Fruit fly (Drosophila melanogaster): ENCODE results near the gene Hr78.

The Hr78 gene

dm6 chr3L:21515823-21516715 is 18.8 kb upstream of the Hr78 start, which contains the start of the genes SAK and Cdk12:
Gene SAK, minus strand, starts transcription at chr3L:21515887.
Gene Cdk12, plus strand, starts transcription at chr3L:21516306.
- peak; percentile 86 for TF ChIP-seq noc (tag; optimal IDR thresholded peaks at IDR 0.05)

- TF ChIP-seq noc (tag; optimal IDR thresholded peaks at IDR 0.05): no peak
Measured at dm6 chr3L:21509488-21510122, 12.3 kb upstream of the Hr78 start.

dm6 chr3L:21508621-21509020 is 11.3 kb upstream of the Hr78 start:
- no peak for TF ChIP-seq noc (tag; optimal IDR thresholded peaks at IDR 0.05)

dm6 chr3L:21507955-21508354 is 10.7 kb upstream of the Hr78 start:
- no peak for TF ChIP-seq noc (tag; optimal IDR thresholded peaks at IDR 0.05)

dm6 chr3L:21507354-21507928 is 10.1 kb upstream of the Hr78 start, which contains the start of the genes Glg1 and M6:
Gene Glg1, minus strand, starts transcription at chr3L:21507538.
Gene M6, plus strand, starts transcription at chr3L:21507852.
- peak; percentile 56 for TF ChIP-seq noc (tag; optimal IDR thresholded peaks at IDR 0.05)

- peak; percentile 58 for TF ChIP-seq noc (tag; optimal IDR thresholded peaks at IDR 0.05)
Measured at dm6 chr3L:21501928-21502327, 4.6 kb upstream of the Hr78 start.

- TF ChIP-seq noc (tag; optimal IDR thresholded peaks at IDR 0.05): no peak
Measured at dm6 chr3L:21501172-21501571, 3.9 kb upstream of the Hr78 start, which contains the start of gene Est-Q. Gene Est-Q, plus strand, starts transcription at chr3L:21501421.

- TF ChIP-seq noc (tag; optimal IDR thresholded peaks at IDR 0.05): no peak
Measured at dm6 chr3L:21496502-21496864, 811 bp downstream of the Hr78 start.

dm6 chr3L:21492723-21493316 is 4.5 kb downstream of the Hr78 start, which contains the start of the genes CG7202 and CG7519:
Gene CG7202, minus strand, starts transcription at chr3L:21492773.
Gene CG7519, plus strand, starts transcription at chr3L:21493083.
- no peak for TF ChIP-seq noc (tag; optimal IDR thresholded peaks at IDR 0.05)

dm6 chr3L:21490486-21490885 is 6.8 kb downstream of the Hr78 start, which contains the start of gene Neu2:
Gene Neu2, minus strand, starts transcription at chr3L:21490586.
- TF ChIP-seq noc (tag; optimal IDR thresholded peaks at IDR 0.05): no peak

dm6 chr3L:21483837-21484236 is 13.5 kb downstream of the Hr78 start:
- TF ChIP-seq noc (tag; optimal IDR thresholded peaks at IDR 0.05): no peak

- no peak for TF ChIP-seq noc (tag; optimal IDR thresholded peaks at IDR 0.05)
Measured at dm6 chr3L:21482100-21482499, 15.2 kb downstream of the Hr78 start.

dm6 chr3L:21479636-21480035 is 17.7 kb downstream of the Hr78 start:
- TF ChIP-seq noc (tag; optimal IDR thresholded peaks at IDR 0.05): no peak

dm6 chr3L:21477866-21478265 is 19.4 kb downstream of the Hr78 start:
- no peak for TF ChIP-seq noc (tag; optimal IDR thresholded peaks at IDR 0.05)

- no peak for TF ChIP-seq noc (tag; optimal IDR thresholded peaks at IDR 0.05)
Measured at dm6 chr3L:21476429-21477006, 20.8 kb downstream of the Hr78 start, which contains the start of gene croc. Gene croc, minus strand, starts transcription at chr3L:21476479.

Measured in whole organism, larva.